Worm (Caenorhabditis elegans): ENCODE results near the gene tbc-9.

ce11 chrIV:13540165-13540564, 37.5 kb upstream of the tbc-9 start, which contains the start of gene rsd-2:
- TF ChIP-seq ztf-11 (tag; optimal IDR thresholded peaks at IDR 0.05) (no peak), zip-2 (tag; optimal IDR thresholded peaks at IDR 0.05) (no peak), mep-1 (tag; optimal IDR thresholded peaks at IDR 0.05) (no peak), Y105C5A.15 (GFP tag; IDR thresholded peaks at IDR 0.05) (no peak), ces-1 (GFP tag; optimal IDR thresholded peaks at IDR 0.05) (no peak), unc-62 (GFP tag; optimal IDR thresholded peaks at IDR 0.05 in 1 of 2) (no peak), unc-62 (tag; optimal IDR thresholded peaks at IDR 0.05) (no peak), set-16 (GFP tag; IDR thresholded peaks at IDR 0.05) (no peak), pha-4 (GFP tag; IDR thresholded peaks at IDR 0.05) (no peak), pha-4 (tag; optimal IDR thresholded peaks at IDR 0.05) (no peak)

Data from whole organism, L4 larva.